Fruit fly (Drosophila melanogaster) whole organism, embryonic: ENCODE results near the gene CG32313.
A peak's percentile ranks its signal among the peaks of the same experiment; 100 is the strongest.

ENCODE experiments used
- Aef1 ChIP-seq: fragments of 200-800 bp; sonication (Bioruptor generic); IDR thresholded peaks from 3 replicates; pipeline ENCODE4 v1.3.6; 2022; ENCODE audit warnings: missing biosample characterization, missing genetic modification characterization
- CG10147 ChIP-seq: fragments of 200-800 bp; sonication (Bioruptor generic); optimal IDR thresholded peaks from 2 replicates; lab custom pipeline; 2019; ENCODE audit warnings: missing biosample characterization, mild to moderate bottlenecking, missing genetic modification characterization, moderate library complexity
- CG10267 ChIP-seq: fragments of 200-800 bp; sonication (Bioruptor generic); optimal IDR thresholded peaks from 2 replicates; lab custom pipeline; 2018; ENCODE audit warnings: missing biosample characterization, mild to moderate bottlenecking, missing genetic modification characterization, moderate library complexity
- CG16779 ChIP-seq: fragments of 200-800 bp; sonication (Bioruptor generic); IDR thresholded peaks from 2 replicates; pipeline ENCODE4 v1.3.6; 2022; ENCODE audit warnings: missing biosample characterization, missing genetic modification characterization
- CG16813 ChIP-seq: fragments of 200-800 bp; sonication (Bioruptor generic); IDR thresholded peaks from 3 replicates; pipeline ENCODE4 v1.3.6; 2022; ENCODE audit warnings: missing biosample characterization, missing genetic modification characterization; ENCODE audit not compliant: partially characterized antibody
- CG17568 ChIP-seq: fragments of 200-800 bp; sonication (Bioruptor generic); optimal IDR thresholded peaks from 2 replicates; lab custom pipeline; 2018; ENCODE audit warnings: missing biosample characterization, mild to moderate bottlenecking, missing genetic modification characterization, moderate library complexity
- CG17612 ChIP-seq: fragments of 200-800 bp; sonication (Bioruptor generic); IDR thresholded peaks from 2 replicates; pipeline ENCODE4 v1.3.6; 2022; ENCODE audit warnings: missing biosample characterization, missing genetic modification characterization
- CG18764 ChIP-seq: fragments of 200-800 bp; sonication (Bioruptor generic); optimal IDR thresholded peaks from 3 replicates; lab custom pipeline; 2016; ENCODE audit warnings: missing biosample characterization, missing genetic modification characterization
- CG2202 ChIP-seq: fragments of 200-800 bp; sonication (Bioruptor generic); optimal IDR thresholded peaks from 2 replicates; lab custom pipeline; 2018; ENCODE audit warnings: missing biosample characterization, mild to moderate bottlenecking, missing genetic modification characterization
- CG2712 ChIP-seq: fragments of 200-800 bp; optimal IDR thresholded peaks from 3 replicates; lab custom pipeline; 2019; ENCODE audit warnings: missing biosample characterization, mild to moderate bottlenecking, missing genetic modification characterization, moderate library complexity
- CG30431 ChIP-seq: fragments of 200-800 bp; sonication (Bioruptor generic); optimal IDR thresholded peaks from 2 replicates; lab custom pipeline; 2017; ENCODE audit warnings: missing biosample characterization, missing genetic modification characterization
- CG3065 ChIP-seq: fragments of 200-800 bp; sonication (Bioruptor generic); optimal IDR thresholded peaks from 2 replicates; lab custom pipeline; 2016; ENCODE audit warnings: missing biosample characterization, missing genetic modification characterization
- CG3847 ChIP-seq: fragments of 200-800 bp; sonication (Bioruptor generic); IDR thresholded peaks from 2 replicates; pipeline ENCODE4 v1.3.6; 2022; ENCODE audit warnings: missing biosample characterization, missing genetic modification characterization
- CG4617 ChIP-seq: fragments of 200-800 bp; sonication (Bioruptor generic); optimal IDR thresholded peaks from 3 replicates; lab custom pipeline; 2016; ENCODE audit warnings: missing biosample characterization, missing genetic modification characterization, borderline replicate concordance
- CG4707 ChIP-seq: fragments of 200-800 bp; sonication (Bioruptor generic); optimal IDR thresholded peaks from 2 replicates; lab custom pipeline; 2018; ENCODE audit warnings: missing biosample characterization, mild to moderate bottlenecking, missing genetic modification characterization, moderate library complexity
- CG6689 ChIP-seq: fragments of 200-800 bp; sonication (Bioruptor generic); IDR thresholded peaks from 2 replicates; pipeline ENCODE4 v1.3.6; 2022; ENCODE audit warnings: missing biosample characterization, missing genetic modification characterization
- CTCF ChIP-seq: fragments of 200-800 bp; sonication (Bioruptor generic); optimal IDR thresholded peaks from 2 replicates; lab custom pipeline; 2017; ENCODE audit warnings: missing biosample characterization, mild to moderate bottlenecking, missing genetic modification characterization, moderate library complexity
- Camta ChIP-seq: fragments of 200-800 bp; sonication (Bioruptor generic); optimal IDR thresholded peaks from 2 replicates; lab custom pipeline; 2016; ENCODE audit warnings: missing biosample characterization, missing genetic modification characterization
- Chrac-16 ChIP-seq: fragments of 200-800 bp; sonication (Bioruptor generic); optimal IDR thresholded peaks from 3 replicates; lab custom pipeline; 2016; ENCODE audit warnings: missing biosample characterization, missing genetic modification characterization
- Dip2 ChIP-seq: fragments of 200-800 bp; sonication (Bioruptor generic); IDR thresholded peaks from 2 replicates; pipeline ENCODE4 v1.3.6; 2022; ENCODE audit warnings: missing biosample characterization, missing genetic modification characterization
- Dll ChIP-seq: fragments of 200-800 bp; sonication (Bioruptor generic); IDR thresholded peaks from 4 replicates; pipeline ENCODE4 v1.3.6; 2022; ENCODE audit warnings: missing biosample characterization, missing genetic modification characterization; ENCODE audit not compliant: partially characterized antibody
- Ets65A ChIP-seq: fragments of 200-800 bp; sonication (Bioruptor generic); peaks from one replicate; lab custom pipeline; 2016; ENCODE audit warnings: missing biosample characterization, missing genetic modification characterization
- Med ChIP-seq: fragments of 200-800 bp; sonication (Bioruptor generic); peaks from one replicate; lab custom pipeline; 2016; ENCODE audit warnings: missing biosample characterization, missing genetic modification characterization, mild to moderate bottlenecking, inconsistent platforms, moderate library complexity
- Nf-YA ChIP-seq: fragments of 200-800 bp; sonication (Bioruptor generic); IDR thresholded peaks from 2 replicates; pipeline ENCODE4 v1.3.6; 2022; ENCODE audit warnings: missing biosample characterization, missing genetic modification characterization
- Nf-YB ChIP-seq: fragments of 200-800 bp; sonication (Bioruptor generic); optimal IDR thresholded peaks from 3 replicates; lab custom pipeline; 2019; ENCODE audit warnings: missing biosample characterization, mild to moderate bottlenecking, missing genetic modification characterization, moderate library complexity
- Rfx ChIP-seq: fragments of 200-800 bp; sonication (Bioruptor generic); IDR thresholded peaks from 2 replicates; pipeline ENCODE4 v1.3.6; 2022; ENCODE audit warnings: missing biosample characterization, missing genetic modification characterization
- Scr ChIP-seq: fragments of 200-800 bp; sonication (Bioruptor generic); IDR thresholded peaks from 2 replicates; pipeline ENCODE4 v1.3.6; 2022; ENCODE audit warnings: missing biosample characterization, missing genetic modification characterization; ENCODE audit not compliant: partially characterized antibody
- Xbp1 ChIP-seq: fragments of 200-800 bp; sonication (Bioruptor generic); optimal IDR thresholded peaks from 3 replicates; lab custom pipeline; 2016; ENCODE audit warnings: missing biosample characterization, mild to moderate bottlenecking, missing genetic modification characterization
- al ChIP-seq: fragments of 200-800 bp; sonication (Bioruptor generic); IDR thresholded peaks from 2 replicates; pipeline ENCODE4 v1.3.6; 2022; ENCODE audit warnings: missing biosample characterization, missing genetic modification characterization
- ap ChIP-seq: fragments of 200-800 bp; sonication (Bioruptor generic); IDR thresholded peaks from 2 replicates; pipeline ENCODE4 v1.3.6; 2022; ENCODE audit warnings: missing biosample characterization, missing genetic modification characterization
- bbx ChIP-seq: fragments of 200-800 bp; sonication (Bioruptor generic); IDR thresholded peaks from 2 replicates; pipeline ENCODE4 v1.3.6; 2022; ENCODE audit warnings: missing biosample characterization, missing genetic modification characterization; ENCODE audit not compliant: partially characterized antibody
- bcd ChIP-seq: fragments of 200-800 bp; sonication (Bioruptor generic); optimal IDR thresholded peaks from 2 replicates; lab custom pipeline; 2017; ENCODE audit warnings: missing biosample characterization, mild to moderate bottlenecking, missing genetic modification characterization
- corto ChIP-seq: fragments of 200-800 bp; sonication (Bioruptor generic); optimal IDR thresholded peaks from 2 replicates; lab custom pipeline; 2016; ENCODE audit warnings: missing biosample characterization, mild to moderate bottlenecking, missing genetic modification characterization, moderate library complexity
- crp ChIP-seq, 2 experiments: fragments of 200-800 bp; sonication (Bioruptor generic); optimal IDR thresholded peaks; 2 replicates in 1 of 2; 3 replicates in 1 of 2; lab custom pipeline; 2017; ENCODE audit warnings: missing biosample characterization in 2 of 2, missing genetic modification characterization in 2 of 2, mild to moderate bottlenecking in 1 of 2, moderate library complexity in 1 of 2
- cwo ChIP-seq: fragments of 200-800 bp; sonication (Bioruptor generic); optimal IDR thresholded peaks from 3 replicates; lab custom pipeline; 2017; ENCODE audit warnings: missing biosample characterization, missing genetic modification characterization, mild to moderate bottlenecking, moderate library complexity, missing genetic modification reagents
- fd3F ChIP-seq: fragments of 200-800 bp; sonication (Bioruptor generic); optimal IDR thresholded peaks from 2 replicates; lab custom pipeline; 2018; ENCODE audit warnings: missing biosample characterization, mild to moderate bottlenecking, missing genetic modification characterization, moderate library complexity
- gfzf ChIP-seq: fragments of 200-800 bp; sonication (Bioruptor generic); optimal IDR thresholded peaks from 2 replicates; lab custom pipeline; 2016; ENCODE audit warnings: missing biosample characterization, mild to moderate bottlenecking, missing genetic modification characterization, moderate library complexity
- ind ChIP-seq: fragments of 200-800 bp; sonication (Bioruptor generic); optimal IDR thresholded peaks from 3 replicates; lab custom pipeline; 2016; ENCODE audit warnings: missing biosample characterization, missing genetic modification characterization
- inv ChIP-seq: fragments of 200-800 bp; sonication (Bioruptor generic); IDR thresholded peaks from 2 replicates; pipeline ENCODE4 v1.3.6; 2022; ENCODE audit warnings: missing biosample characterization, missing genetic modification characterization; ENCODE audit not compliant: partially characterized antibody
- jigr1 ChIP-seq: fragments of 200-800 bp; sonication (Bioruptor generic); IDR thresholded peaks from 3 replicates; pipeline ENCODE4 v1.3.6; 2022; ENCODE audit warnings: missing biosample characterization, missing genetic modification characterization
- lilli ChIP-seq: fragments of 200-800 bp; sonication (Bioruptor generic); optimal IDR thresholded peaks from 3 replicates; lab custom pipeline; 2016; ENCODE audit warnings: missing biosample characterization, missing genetic modification characterization
- odd ChIP-seq: fragments of 200-800 bp; sonication (Bioruptor generic); optimal IDR thresholded peaks from 2 replicates; lab custom pipeline; 2017; ENCODE audit warnings: missing biosample characterization, mild to moderate bottlenecking, missing genetic modification characterization
- p53 ChIP-seq: fragments of 200-800 bp; sonication (Bioruptor generic); optimal IDR thresholded peaks from 2 replicates; lab custom pipeline; 2016; ENCODE audit warnings: missing biosample characterization, missing genetic modification characterization
- ro ChIP-seq: fragments of 200-800 bp; sonication (Bioruptor generic); IDR thresholded peaks from 2 replicates; pipeline ENCODE4 v1.3.6; 2022; ENCODE audit warnings: missing biosample characterization, missing genetic modification characterization
- sisA ChIP-seq: fragments of 200-800 bp; sonication (Bioruptor generic); IDR thresholded peaks from 2 replicates; pipeline ENCODE4 v1.3.6; 2022; ENCODE audit warnings: missing biosample characterization, missing genetic modification characterization
- slbo ChIP-seq: fragments of 200-800 bp; sonication (Bioruptor generic); IDR thresholded peaks from 2 replicates; pipeline ENCODE4 v1.3.6; 2022; ENCODE audit warnings: missing biosample characterization, missing genetic modification characterization
- sr ChIP-seq: fragments of 200-800 bp; sonication (Bioruptor generic); IDR thresholded peaks from 3 replicates; pipeline ENCODE4 v1.3.6; 2022; ENCODE audit warnings: missing biosample characterization, missing genetic modification characterization
- yki ChIP-seq: fragments of >200 bp; optimal IDR thresholded peaks from 3 replicates; lab custom pipeline; 2018

Gene CG32313

dm6 chr3L:1558178-1558788 is 12.7 kb upstream of the CG32313 start, which contains the start of the genes Pex10 and CG12099 (continued):
- peak; percentile 99 for TF ChIP-seq Dll (GFP tag; lab: Robert Waterston, UW)
- TF ChIP-seq Nf-YA (GFP tag; lab: Robert Waterston, UW) = peak; percentile 66
- TF ChIP-seq Chrac-16 (GFP tag; lab: Kevin White, UChicago) = peak; percentile 91
- TF ChIP-seq CTCF (GFP tag; lab: Kevin White, UChicago) = no peak
- TF ChIP-seq bbx = peak; percentile 84
- TF ChIP-seq Dip2 (GFP tag; lab: Robert Waterston, UW) = peak; percentile 26; the same call in 1 of the 2 replicates

DNA sequence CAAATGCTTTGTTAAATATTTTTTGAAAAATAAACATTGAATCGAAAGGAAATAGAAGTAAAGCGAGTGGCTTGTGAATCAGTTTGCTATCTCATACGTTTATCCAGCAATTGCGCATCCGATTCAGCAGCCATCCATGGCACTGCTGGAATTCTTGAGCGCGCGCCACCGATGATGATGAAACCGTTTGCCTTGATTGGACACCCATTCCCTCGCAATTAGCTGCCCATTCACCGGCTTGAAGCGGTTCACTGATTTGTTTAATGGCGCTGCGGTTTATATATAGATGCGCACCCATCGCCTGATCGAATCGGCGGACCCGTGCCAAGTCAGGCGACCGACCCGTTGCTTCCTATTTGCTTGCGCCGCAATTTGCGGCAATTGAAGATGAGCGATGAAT is 7.7 kb upstream of the CG32313 start, which contains the start of gene Pcyt2:
TSS of gene Pcyt2 (plus strand) at position 301 of the 400 bp plus-strand sequence.
- no peak for TF ChIP-seq jigr1 (GFP tag; lab: Robert Waterston, UW)
- no peak for TF ChIP-seq lilli
- no peak for TF ChIP-seq al (GFP tag; lab: Robert Waterston, UW)
- TF ChIP-seq sr (GFP tag; lab: Robert Waterston, UW) = no peak
- TF ChIP-seq Nf-YB (GFP tag; lab: Kevin White, UChicago) = no peak
- no peak for TF ChIP-seq corto (GFP tag; lab: Kevin White, UChicago)
- TF ChIP-seq cwo (GFP tag; lab: Kevin White, UChicago) = peak; percentile 37
- TF ChIP-seq, all 482 proteins: peak for 1

DNA sequence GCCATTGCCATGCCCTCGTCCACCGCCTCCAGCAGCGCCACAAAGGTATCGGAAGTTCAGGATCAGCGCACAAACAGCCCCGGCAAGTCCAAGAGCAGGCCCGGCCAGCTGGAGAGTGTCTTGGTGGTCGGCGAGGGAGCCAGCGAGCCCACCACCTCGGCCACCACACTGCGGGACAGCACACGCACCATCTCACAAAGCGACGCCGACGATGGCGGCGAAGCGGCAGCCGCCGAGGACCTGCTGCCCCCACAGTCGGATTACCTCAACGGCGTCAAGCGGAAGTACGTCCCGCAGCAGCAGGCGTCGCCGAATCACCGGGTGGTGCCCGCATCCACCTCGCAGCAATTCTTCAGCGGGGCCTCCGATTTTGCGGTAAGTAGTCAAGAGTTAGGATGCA is 5.4 kb upstream of the CG32313 start:
- TF ChIP-seq CG2712 (tag; lab: Kevin White, UChicago) (no peak), yki (lab: Kevin White, UChicago) (no peak), Aef1 (GFP tag; lab: Robert Waterston, UW) (no peak), CG17612 (no peak), CG4707 (GFP tag; lab: Kevin White, UChicago) (no peak), p53 (GFP tag; lab: Kevin White, UChicago) (no peak), CG30431 (GFP tag; lab: Kevin White, UChicago) (no peak), gfzf (GFP tag; lab: Kevin White, UChicago) (no peak), CG17568 (GFP tag; lab: Kevin White, UChicago) (no peak), CG6689 (no peak), CG3847 (0 out of 2 replicates have a peak, but pooled peaks have one; percentile 25), CG10147 (no peak), slbo (GFP tag; lab: Robert Waterston, UW) (0 out of 2 replicates have a peak, but pooled peaks have one; percentile 9), bcd (GFP tag; lab: Kevin White, UChicago) (no peak), CG2202 (no peak), CG16779 (no peak), CG4617 (GFP tag; lab: Kevin White, UChicago) (no peak), Med (GFP tag; lab: Kevin White, UChicago) (peak; percentile 33), ap (GFP tag; lab: Robert Waterston, UW) (no peak), CG10267 (tag; lab: Kevin White, UChicago) (no peak), ind (GFP tag; lab: Kevin White, UChicago) (no peak), sisA (GFP tag; lab: Robert Waterston, UW) (no peak), odd (GFP tag; lab: Kevin White, UChicago) (no peak), Ets65A (GFP tag; lab: Kevin White, UChicago) (peak; percentile 85), Scr (no peak), Xbp1 (GFP tag; lab: Kevin White, UChicago) (no peak), CG18764 (no peak), Rfx (GFP tag; lab: Robert Waterston, UW) (no peak), fd3F (GFP tag; lab: Kevin White, UChicago) (no peak), ro (GFP tag; lab: Robert Waterston, UW) (no peak), inv (GFP tag; lab: Robert Waterston, UW) (no peak), crp (GFP tag; optimal IDR thresholded peaks at IDR 0.05; lab: Kevin White, UChicago) (no peak), Camta (GFP tag; lab: Kevin White, UChicago) (no peak), CG16813 (GFP tag; lab: Robert Waterston, UW) (0 out of 3 replicates have a peak, but pooled peaks have one; percentile 7), CG3065 (GFP tag; lab: Kevin White, UChicago) (no peak)
